Fruit fly (Drosophila melanogaster): ENCODE data around the gene SPARC.

DNA sequence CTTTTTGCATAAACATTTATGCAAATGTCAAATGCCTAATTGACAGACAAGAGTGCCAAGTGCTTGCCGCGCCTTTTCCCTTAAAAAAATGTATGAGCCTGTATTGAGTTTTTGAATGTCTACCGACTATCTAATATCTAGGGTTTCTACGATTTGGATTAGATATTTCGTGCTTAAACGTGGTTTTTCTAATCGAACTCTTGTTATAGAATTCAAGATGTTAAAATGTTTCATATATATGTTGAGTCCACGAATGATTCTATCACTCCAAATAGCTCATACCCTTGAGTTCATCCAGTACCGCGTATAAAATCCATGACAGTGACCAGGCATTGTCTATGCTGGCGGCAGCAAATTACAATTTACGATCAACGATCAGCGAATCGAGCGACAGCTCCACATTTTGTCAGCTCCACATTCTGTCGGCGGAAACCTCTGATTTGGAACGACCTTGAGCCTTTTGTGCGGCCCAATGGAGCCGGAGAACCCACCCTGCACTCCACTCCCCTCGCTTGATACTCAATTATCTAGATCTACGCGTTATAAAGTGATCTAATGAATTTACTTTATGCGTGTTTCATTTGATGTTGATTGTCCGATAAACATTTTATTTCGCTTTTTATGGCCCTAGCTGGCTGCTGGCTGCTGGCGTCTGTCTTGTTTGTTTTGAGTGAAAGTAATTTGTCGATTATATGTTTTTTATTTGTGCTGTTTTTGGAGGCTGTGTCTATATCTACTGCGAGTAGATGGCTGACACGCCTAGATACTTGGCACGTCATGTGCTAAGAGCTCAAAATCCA, 35.1 kb upstream of the SPARC start:
- no peak for TF ChIP-seq rgr (GFP tag; optimal IDR thresholded peaks at IDR 0.05)
- TF ChIP-seq Mio (GFP tag; optimal IDR thresholded peaks at IDR 0.05) = no peak
- no peak for TF ChIP-seq Abd-B (GFP tag; optimal IDR thresholded peaks at IDR 0.05)
- no peak for TF ChIP-seq lola (GFP tag; optimal IDR thresholded peaks at IDR 0.05)
- TF ChIP-seq tai (GFP tag; optimal IDR thresholded peaks at IDR 0.05) = no peak
- no peak for TF ChIP-seq Myc (optimal IDR thresholded peaks at IDR 0.05)
- no peak for TF ChIP-seq CG32264 (GFP tag; optimal IDR thresholded peaks at IDR 0.05)
- TF ChIP-seq usp (GFP tag; optimal IDR thresholded peaks at IDR 0.05) = no peak
